Worm (Caenorhabditis elegans): ENCODE results near the gene C34C12.1.

Gene C34C12.1

DNA sequence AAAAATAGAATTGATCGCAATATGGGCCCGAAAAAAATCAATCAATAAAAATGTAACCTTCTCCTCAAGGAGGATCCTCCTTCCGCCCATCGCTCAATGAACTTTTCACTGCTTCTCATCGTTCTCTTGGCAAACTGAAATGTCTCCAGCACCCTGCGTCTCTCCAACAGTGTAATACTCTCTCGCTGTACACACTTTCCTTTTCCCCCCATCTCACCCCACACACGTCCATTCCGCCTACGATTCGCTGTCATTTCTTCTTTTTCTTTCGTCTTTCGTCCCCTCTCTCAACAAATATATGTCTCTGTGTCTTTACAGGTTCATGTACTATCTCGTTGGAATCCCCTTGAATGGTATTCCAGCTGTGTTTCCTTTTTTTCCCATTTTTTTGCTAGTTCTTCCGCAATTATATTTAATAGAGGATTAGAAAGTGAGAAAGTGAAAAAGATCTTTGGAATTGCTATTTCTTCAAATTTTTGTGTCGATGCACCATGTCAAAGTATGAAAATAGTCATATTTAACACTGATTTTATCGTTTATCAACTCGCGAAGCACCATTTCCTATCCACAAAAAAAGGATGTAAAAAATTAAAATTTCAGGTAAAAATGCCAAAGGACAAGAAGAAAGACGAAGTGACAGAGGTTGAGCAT is 17.4 kb downstream of the C34C12.1 start, which contains the start of gene rsu-1 (continued):
- TF ChIP-seq sdz-12 (GFP tag; optimal IDR thresholded peaks at IDR 0.05) (no peak), rbr-2 (tag; optimal IDR thresholded peaks at IDR 0.05) (peak; percentile 66), daf-16 (GFP tag; optimal IDR thresholded peaks at IDR 0.05) (peak in 1 of 2 experiments; percentile 8), daf-16 (tag; optimal IDR thresholded peaks at IDR 0.05) (peak; percentile 49), ceh-20 (GFP tag; IDR thresholded peaks at IDR 0.05) (no peak), ceh-32 (tag; optimal IDR thresholded peaks at IDR 0.05; ENCODE audit: poor library complexity) (no peak), nhr-42 (GFP tag; IDR thresholded peaks at IDR 0.05) (no peak), pqm-1 (tag; optimal IDR thresholded peaks at IDR 0.05) (no peak), R02D3.7 (tag; optimal IDR thresholded peaks at IDR 0.05) (no peak), daf-8 (GFP tag; IDR thresholded peaks at IDR 0.05) (no peak), jun-1 (tag; optimal IDR thresholded peaks at IDR 0.05) (no peak), vab-7 (GFP tag; IDR thresholded peaks at IDR 0.05) (no peak), lim-7 (GFP tag; IDR thresholded peaks at IDR 0.05) (no peak), nhr-6 (tag; optimal IDR thresholded peaks at IDR 0.05) (peak; percentile 43), mep-1 (tag; optimal IDR thresholded peaks at IDR 0.05) (peak; percentile 77), tag-97 (GFP tag; IDR thresholded peaks at IDR 0.05) (no peak), zfp-3 (GFP tag; conservative IDR thresholded peaks at IDR 0.05) (no peak), saeg-2 (GFP tag; IDR thresholded peaks at IDR 0.05) (no peak), lin-38 (GFP tag; IDR thresholded peaks at IDR 0.05) (peak; percentile 41), F10B5.3 (tag; optimal IDR thresholded peaks at IDR 0.05) (no peak), dve-1 (tag; optimal IDR thresholded peaks at IDR 0.05; ENCODE audit: insufficient read depth) (peak; percentile 70), nhr-25 (tag; optimal IDR thresholded peaks at IDR 0.05; ENCODE audit: borderline replicate concordance, insufficient read depth) (peak; percentile 51), mdl-1 (tag; optimal IDR thresholded peaks at IDR 0.05) (peak in 1 of 2 experiments; percentile 69), zfp-2 (tag; optimal IDR thresholded peaks at IDR 0.05) (no peak), gei-8 (GFP tag; optimal IDR thresholded peaks at IDR 0.05) (no peak), ama-1 (optimal IDR thresholded peaks at IDR 0.05) (no peak), dmd-8 (GFP tag; IDR thresholded peaks at IDR 0.05) (no peak), hlh-30 (tag; optimal IDR thresholded peaks at IDR 0.05; ENCODE audit: insufficient read depth) (peak; percentile 10), nhr-28 (tag; optimal IDR thresholded peaks at IDR 0.05) (peak; percentile 86), lin-15B (tag; optimal IDR thresholded peaks at IDR 0.05) (no peak), nhr-111 (GFP tag; optimal IDR thresholded peaks at IDR 0.05) (no peak), F44E2.7 (GFP tag; IDR thresholded peaks at IDR 0.05) (no peak), nhr-102 (tag; optimal IDR thresholded peaks at IDR 0.05) (no peak), nhr-10 (tag; optimal IDR thresholded peaks at IDR 0.05) (no peak), mes-2 (tag; optimal IDR thresholded peaks at IDR 0.05; ENCODE audit: poor library complexity, severe bottlenecking) (peak; percentile 73), madf-5 (GFP tag; IDR thresholded peaks at IDR 0.05) (no peak), zip-2 (tag; optimal IDR thresholded peaks at IDR 0.05) (no peak), hif-1 (tag; optimal IDR thresholded peaks at IDR 0.05) (peak in 1 of 2 experiments; percentile 3), daf-19 (GFP tag; conservative IDR thresholded peaks at IDR 0.05) (no peak), nhr-11 (tag; optimal IDR thresholded peaks at IDR 0.05) (peak; percentile 4), nhr-77 (tag; optimal IDR thresholded peaks at IDR 0.05) (no peak), mxl-3 (GFP tag; optimal IDR thresholded peaks at IDR 0.05) (peak; percentile 16), dmd-9 (GFP tag; IDR thresholded peaks at IDR 0.05) (no peak), ztf-7 (tag; optimal IDR thresholded peaks at IDR 0.05) (peak; percentile 8), F49E8.2 (tag; optimal IDR thresholded peaks at IDR 0.05; ENCODE audit: borderline replicate concordance) (no peak), egl-27 (tag; optimal IDR thresholded peaks at IDR 0.05) (no peak), hmg-1.1 (GFP tag; IDR thresholded peaks at IDR 0.05) (peak; percentile 84), snpc-1.2 (GFP tag; IDR thresholded peaks at IDR 0.05) (no peak), nhr-237 (tag; optimal IDR thresholded peaks at IDR 0.05) (no peak), Y75B8A.6 (GFP tag; IDR thresholded peaks at IDR 0.05) (no peak)

Measured in whole organism, L4 larva.